Fruit fly (Drosophila melanogaster) whole organism, embryonic: ENCODE data around the gene CG34436.

Source experiments
- Antp ChIP-seq: fragments of 200-800 bp; sonication (Bioruptor generic); optimal IDR thresholded peaks from 3 replicates; lab custom pipeline; 2016; ENCODE audit warnings: missing biosample characterization, missing genetic modification characterization
- Atf6 ChIP-seq: fragments of 200-800 bp; sonication (Bioruptor generic); IDR thresholded peaks from 2 replicates; pipeline ENCODE4 v1.3.6; 2022; ENCODE audit warnings: missing biosample characterization, missing genetic modification characterization
- BEAF-32 ChIP-seq: fragments of 200-800 bp; sonication (Bioruptor generic); optimal IDR thresholded peaks from 3 replicates; lab custom pipeline; 2017; ENCODE audit warnings: missing biosample characterization, missing genetic modification characterization, mild to moderate bottlenecking, moderate library complexity, missing genetic modification reagents
- Bgb ChIP-seq: fragments of 200-800 bp; sonication (Bioruptor generic); IDR thresholded peaks from 2 replicates; pipeline ENCODE4 v1.3.6; 2022; ENCODE audit warnings: missing biosample characterization, missing genetic modification characterization; ENCODE audit not compliant: partially characterized antibody
- CG10543 ChIP-seq: fragments of 200-800 bp; sonication (Bioruptor generic); optimal IDR thresholded peaks from 3 replicates; lab custom pipeline; 2017; ENCODE audit warnings: missing biosample characterization, mild to moderate bottlenecking, missing genetic modification characterization, moderate library complexity
- CG12769 ChIP-seq: fragments of 200-800 bp; sonication (Bioruptor generic); optimal IDR thresholded peaks from 2 replicates; lab custom pipeline; 2019; ENCODE audit warnings: missing biosample characterization, mild to moderate bottlenecking, missing genetic modification characterization, moderate library complexity
- CG13123 ChIP-seq: fragments of 200-800 bp; sonication (Bioruptor generic); optimal IDR thresholded peaks from 2 replicates; lab custom pipeline; 2016; ENCODE audit warnings: missing biosample characterization, missing genetic modification characterization
- CG13287 ChIP-seq: fragments of 200-800 bp; sonication (Bioruptor generic); IDR thresholded peaks from 2 replicates; pipeline ENCODE4 v1.3.6; 2022; ENCODE audit warnings: missing biosample characterization, missing genetic modification characterization; ENCODE audit not compliant: partially characterized antibody
- CG14965 ChIP-seq: fragments of 200-800 bp; sonication (Bioruptor generic); optimal IDR thresholded peaks from 2 replicates; lab custom pipeline; 2016; ENCODE audit warnings: missing biosample characterization, missing genetic modification characterization, borderline replicate concordance
- CG18619 ChIP-seq: fragments of 200-800 bp; sonication (Bioruptor generic); optimal IDR thresholded peaks from 3 replicates; lab custom pipeline; 2017; ENCODE audit warnings: missing biosample characterization, mild to moderate bottlenecking, missing genetic modification characterization
- CG2202 ChIP-seq: fragments of 200-800 bp; sonication (Bioruptor generic); optimal IDR thresholded peaks from 2 replicates; lab custom pipeline; 2018; ENCODE audit warnings: missing biosample characterization, mild to moderate bottlenecking, missing genetic modification characterization
- CG3726 ChIP-seq: fragments of 200-800 bp; sonication (Bioruptor generic); IDR thresholded peaks from 3 replicates; pipeline ENCODE4, ENCODE4 v1.3.6; 2022; ENCODE audit warnings: missing biosample characterization, missing genetic modification characterization
- CG3838 ChIP-seq: fragments of 200-800 bp; sonication (Bioruptor generic); optimal IDR thresholded peaks from 3 replicates; lab custom pipeline; 2016; ENCODE audit warnings: missing biosample characterization, missing genetic modification characterization
- CG3995 ChIP-seq: fragments of 200-800 bp; sonication (Bioruptor generic); optimal IDR thresholded peaks from 3 replicates; lab custom pipeline; 2016; ENCODE audit warnings: missing biosample characterization, missing genetic modification characterization
- CG8281 ChIP-seq: fragments of 200-800 bp; sonication (Bioruptor generic); optimal IDR thresholded peaks from 2 replicates; lab custom pipeline; 2018; ENCODE audit warnings: missing biosample characterization, mild to moderate bottlenecking, missing genetic modification characterization, moderate library complexity
- CG8924 ChIP-seq: fragments of 200-800 bp; optimal IDR thresholded peaks from 3 replicates; lab custom pipeline; 2019; ENCODE audit warnings: missing biosample characterization, mild to moderate bottlenecking, missing genetic modification characterization, moderate library complexity
- CG9609 ChIP-seq: fragments of 200-800 bp; sonication (Bioruptor generic); optimal IDR thresholded peaks from 3 replicates; lab custom pipeline; 2016; ENCODE audit warnings: missing biosample characterization, missing genetic modification characterization
- Deaf1 ChIP-seq: fragments of 200-800 bp; optimal IDR thresholded peaks from 3 replicates; lab custom pipeline; 2019; ENCODE audit warnings: missing biosample characterization, mild to moderate bottlenecking, missing genetic modification characterization, moderate library complexity
- E2f1 ChIP-seq: fragments of 200-800 bp; sonication (Bioruptor generic); IDR thresholded peaks from 2 replicates; pipeline ENCODE4 v1.3.6; 2022; ENCODE audit warnings: missing biosample characterization, missing genetic modification characterization
- Elba2 ChIP-seq: fragments of 200-800 bp; sonication (Bioruptor generic); optimal IDR thresholded peaks from 3 replicates; lab custom pipeline; 2016; ENCODE audit warnings: missing biosample characterization, missing genetic modification characterization
- Fer1 ChIP-seq: fragments of 200-800 bp; sonication (Bioruptor generic); optimal IDR thresholded peaks from 2 replicates; lab custom pipeline; 2017; ENCODE audit warnings: missing biosample characterization, mild to moderate bottlenecking, missing genetic modification characterization
- Gsc ChIP-seq: fragments of 200-800 bp; sonication (Bioruptor generic); IDR thresholded peaks from 2 replicates; pipeline ENCODE4 v1.3.6; 2022; ENCODE audit warnings: missing biosample characterization, missing genetic modification characterization
- Gug ChIP-seq: fragments of 200-800 bp; sonication (Bioruptor generic); IDR thresholded peaks from 4 replicates; pipeline ENCODE4 v1.3.6; 2022; ENCODE audit warnings: missing biosample characterization, missing genetic modification characterization
- H15 ChIP-seq: fragments of 200-800 bp; sonication (Bioruptor generic); IDR thresholded peaks from 3 replicates; pipeline ENCODE4 v1.3.6; 2022; ENCODE audit warnings: missing biosample characterization, missing genetic modification characterization
- HmgZ ChIP-seq: fragments of 200-800 bp; sonication (Bioruptor generic); optimal IDR thresholded peaks from 2 replicates; lab custom pipeline; 2018; ENCODE audit warnings: missing biosample characterization, mild to moderate bottlenecking, missing genetic modification characterization
- MTF-1 ChIP-seq: fragments of 200-800 bp; sonication (Bioruptor generic); optimal IDR thresholded peaks from 2 replicates; lab custom pipeline; 2018; ENCODE audit warnings: missing biosample characterization, mild to moderate bottlenecking, missing genetic modification characterization, borderline replicate concordance
- Max ChIP-seq: fragments of 200-800 bp; sonication (Bioruptor generic); optimal IDR thresholded peaks from 2 replicates; lab custom pipeline; 2016; ENCODE audit warnings: missing biosample characterization, mild to moderate bottlenecking, missing genetic modification characterization
- Mes4 ChIP-seq: fragments of 200-800 bp; sonication (Bioruptor generic); optimal IDR thresholded peaks from 2 replicates; lab custom pipeline; 2016; ENCODE audit warnings: missing biosample characterization, missing genetic modification characterization
- Ravus ChIP-seq: fragments of 200-800 bp; sonication (Bioruptor generic); IDR thresholded peaks from 2 replicates; pipeline ENCODE4 v1.3.6; 2022; ENCODE audit warnings: missing biosample characterization, missing genetic modification characterization
- ac ChIP-seq: fragments of 200-800 bp; sonication (Bioruptor generic); optimal IDR thresholded peaks from 3 replicates; lab custom pipeline; 2017; ENCODE audit warnings: missing biosample characterization, mild to moderate bottlenecking, missing genetic modification characterization
- ap ChIP-seq: fragments of 200-800 bp; sonication (Bioruptor generic); IDR thresholded peaks from 2 replicates; pipeline ENCODE4 v1.3.6; 2022; ENCODE audit warnings: missing biosample characterization, missing genetic modification characterization
- ara ChIP-seq: fragments of 200-800 bp; sonication (Bioruptor generic); IDR thresholded peaks from 2 replicates; pipeline ENCODE4 v1.3.6; 2022; ENCODE audit warnings: missing biosample characterization, missing genetic modification characterization
- cad ChIP-seq: fragments of >200 bp; optimal IDR thresholded peaks from 2 replicates; lab custom pipeline; 2017; ENCODE audit warnings: missing biosample characterization, missing genetic modification characterization
- cato ChIP-seq: fragments of 200-800 bp; sonication (Bioruptor generic); optimal IDR thresholded peaks from 2 replicates; lab custom pipeline; 2016; ENCODE audit warnings: missing biosample characterization, missing genetic modification characterization, borderline replicate concordance
- danr ChIP-seq: fragments of 200-800 bp; sonication (Bioruptor generic); IDR thresholded peaks from 2 replicates; pipeline ENCODE4 v1.3.6; 2022; ENCODE audit warnings: missing biosample characterization, missing genetic modification characterization
- dm ChIP-seq: fragments of 200-800 bp; sonication (Bioruptor generic); optimal IDR thresholded peaks from 3 replicates; lab custom pipeline; 2016; ENCODE audit warnings: missing biosample characterization, missing genetic modification characterization
- exex ChIP-seq: fragments of 200-800 bp; sonication (Bioruptor generic); optimal IDR thresholded peaks from 4 replicates; lab custom pipeline; 2018; ENCODE audit warnings: missing biosample characterization, mild to moderate bottlenecking, missing genetic modification characterization, moderate library complexity
- fd96Cb ChIP-seq: fragments of 200-800 bp; sonication (Bioruptor generic); optimal IDR thresholded peaks from 2 replicates; lab custom pipeline; 2018; ENCODE audit warnings: missing biosample characterization, mild to moderate bottlenecking, missing genetic modification characterization, moderate library complexity
- gsb ChIP-seq: fragments of 200-800 bp; sonication (Bioruptor generic); IDR thresholded peaks from 2 replicates; pipeline ENCODE4 v1.3.6; 2022; ENCODE audit warnings: missing biosample characterization, missing genetic modification characterization
- pan ChIP-seq, 4 experiments: fragments of >200 bp in 3 of 4; fragments of 200-800 bp in 1 of 4; sonication (Bioruptor generic) in 1 of 4; optimal IDR thresholded peaks in 3 of 4; IDR thresholded peaks in 1 of 4; 2 replicates each; pipeline versions ENCODE4 v1.3.6 to Lab custom; 2017 to 2022; ENCODE audit warnings: missing biosample characterization in 2 of 4, missing genetic modification characterization in 2 of 4, mixed read lengths in 1 of 4
- repo ChIP-seq: fragments of 200-800 bp; sonication (Bioruptor generic); optimal IDR thresholded peaks from 2 replicates; lab custom pipeline; 2016; ENCODE audit warnings: missing biosample characterization, missing genetic modification characterization
- scrt ChIP-seq: fragments of 200-800 bp; sonication (Bioruptor generic); optimal IDR thresholded peaks from 2 replicates; lab custom pipeline; 2018; ENCODE audit warnings: missing biosample characterization, mild to moderate bottlenecking, missing genetic modification characterization, moderate library complexity
- tio ChIP-seq: fragments of 200-800 bp; sonication (Bioruptor generic); optimal IDR thresholded peaks from 2 replicates; lab custom pipeline; 2017; ENCODE audit warnings: missing biosample characterization, missing genetic modification characterization, inconsistent platforms
- trh ChIP-seq: fragments of 200-800 bp; sonication (Bioruptor generic); optimal IDR thresholded peaks from 2 replicates; lab custom pipeline; 2016; ENCODE audit warnings: missing biosample characterization, missing genetic modification characterization
- usp ChIP-seq: fragments of >200 bp; optimal IDR thresholded peaks from 2 replicates; lab custom pipeline; 2017; ENCODE audit warnings: missing biosample characterization, missing genetic modification characterization
- z ChIP-seq: fragments of 200-800 bp; sonication (Bioruptor generic); IDR thresholded peaks from 3 replicates; pipeline ENCODE4 v1.3.6; 2022; ENCODE audit warnings: missing biosample characterization, missing genetic modification characterization
- zen ChIP-seq: fragments of 200-800 bp; sonication (Bioruptor generic); optimal IDR thresholded peaks from 3 replicates; lab custom pipeline; 2018; ENCODE audit warnings: missing biosample characterization, mild to moderate bottlenecking, missing genetic modification characterization, moderate library complexity
- zf30C ChIP-seq: fragments of 200-800 bp; sonication (Bioruptor generic); optimal IDR thresholded peaks from 3 replicates; lab custom pipeline; 2018; ENCODE audit warnings: missing biosample characterization, mild to moderate bottlenecking, missing genetic modification characterization
- zfh2 ChIP-seq: fragments of 200-800 bp; sonication (Bioruptor generic); optimal IDR thresholded peaks from 2 replicates; lab custom pipeline; 2016; ENCODE audit warnings: missing biosample characterization, missing genetic modification characterization

CG34436 gene

dm6 chr3R:28328780-28329546, 46.6 kb downstream of the CG34436 start (continued):
- TF ChIP-seq Ravus (GFP tag; lab: Robert Waterston, UW) (peak; percentile 16), zf30C (no peak), ac (GFP tag; lab: Kevin White, UChicago) (peak; percentile 89), CG10543 (GFP tag; lab: Kevin White, UChicago) (peak; percentile 80), CG8924 (tag; lab: Kevin White, UChicago) (peak; percentile 57), CG3995 (GFP tag; lab: Kevin White, UChicago) (no peak), CG12769 (tag; lab: Kevin White, UChicago) (peak; percentile 57), CG14965 (GFP tag; lab: Kevin White, UChicago) (peak; percentile 65), CG13123 (GFP tag; lab: Kevin White, UChicago) (peak; percentile 78), Bgb (no peak), CG3726 (GFP tag; lab: Robert Waterston, UW) (peak; percentile 69), tio (peak; percentile 49), ara (GFP tag; lab: Robert Waterston, UW) (peak; percentile 87), fd96Cb (tag; lab: Kevin White, UChicago) (peak; percentile 40), CG9609 (GFP tag; lab: Kevin White, UChicago) (peak; percentile 45), usp (GFP tag; lab: Kevin White, UChicago) (no peak), E2f1 (peak; percentile 56), trh (GFP tag; lab: Kevin White, UChicago) (peak; percentile 39), z (GFP tag; lab: Robert Waterston, UW) (0 out of 3 replicates have a peak, but pooled peaks have one; percentile 62), Deaf1 (tag; lab: Kevin White, UChicago) (peak; percentile 27), Max (GFP tag; lab: Kevin White, UChicago) (peak; percentile 71), danr (peak; percentile 61; the same call in 1 of the 2 replicates), Mes4 (GFP tag; lab: Kevin White, UChicago) (peak; percentile 77), exex (tag; lab: Kevin White, UChicago) (peak; percentile 67), BEAF-32 (GFP tag; lab: Kevin White, UChicago) (no peak), repo (peak; percentile 42), Gug (GFP tag; lab: Robert Waterston, UW) (peak; percentile 59; the same call in 3 of the 4 replicates), zfh2 (peak; percentile 67), Elba2 (GFP tag; lab: Kevin White, UChicago) (no peak), H15 (GFP tag; lab: Robert Waterston, UW) (peak; percentile 40), cato (GFP tag; lab: Kevin White, UChicago) (peak; percentile 42), gsb (GFP tag; lab: Robert Waterston, UW) (peak; percentile 50), CG13287 (GFP tag; lab: Robert Waterston, UW) (no peak), Antp (GFP tag; lab: Kevin White, UChicago) (peak; percentile 49), dm (GFP tag; lab: Kevin White, UChicago) (peak; percentile 0), ap (GFP tag; lab: Robert Waterston, UW) (peak; percentile 63), Gsc (GFP tag; lab: Robert Waterston, UW) (no peak), cad (no peak), MTF-1 (GFP tag; lab: Kevin White, UChicago) (peak; percentile 81), CG2202 (tag; lab: Kevin White, UChicago) (peak; percentile 86), CG18619 (GFP tag; lab: Kevin White, UChicago) (peak; percentile 63), CG3838 (GFP tag; lab: Kevin White, UChicago) (peak; percentile 83), Fer1 (GFP tag; lab: Kevin White, UChicago) (peak; percentile 63), pan (optimal IDR thresholded peaks at IDR 0.05; lab: Kevin White, UChicago) (no peak), pan (GFP tag; optimal IDR thresholded peaks at IDR 0.05 in 1 of 2, IDR thresholded peaks at IDR 0.05 in 1 of 2) (peak in 1 of 2 experiments; percentile 75), CG8281 (tag; lab: Kevin White, UChicago) (peak; percentile 43), Atf6 (GFP tag; lab: Robert Waterston, UW) (peak; percentile 74), HmgZ (tag; lab: Kevin White, UChicago) (peak; percentile 82), zen (tag; lab: Kevin White, UChicago) (peak; percentile 56), scrt (GFP tag; lab: Kevin White, UChicago) (peak; percentile 24)
